2 fruit fly cellular contexts compared by ENCODE assay signal in genomic region chr3R:9251543-9251942, dm6.
TF ChIP-seq lines count a peak whose summit lies in the region.

TSS of gene St2 (plus strand) at chr3R:9251843.

TF ChIP-seq in whole organism, prepupa, 60 proteins besides CTCF, POLR2A, EP300 and RAD21:
- no peak for TF ChIP-seq Sox102F (GFP tag; optimal IDR thresholded peaks at IDR 0.05; lab: Kevin White, UChicago)
- TF ChIP-seq Eip78C (GFP tag; lab: Kevin White, UChicago): peak; percentile 43

TF ChIP-seq in whole organism, wandering third instar larva, 38 proteins besides CTCF, POLR2A, EP300 and RAD21:
- TF ChIP-seq fru (GFP tag; optimal IDR thresholded peaks at IDR 0.05; lab: Kevin White, UChicago): no peak
- TF ChIP-seq Rel (GFP tag; optimal IDR thresholded peaks at IDR 0.05; lab: Kevin White, UChicago): no peak
- TF ChIP-seq Rel (tag; optimal IDR thresholded peaks at IDR 0.05; lab: Kevin White, UChicago): peak; percentile 40
- no peak for TF ChIP-seq woc (GFP tag; optimal IDR thresholded peaks at IDR 0.05; lab: Kevin White, UChicago)
